Fruit fly (Drosophila melanogaster): ENCODE measurements around the gene Vdup1.

- TF ChIP-seq CG8478 (optimal IDR thresholded peaks at IDR 0.05) = no peak
- TF ChIP-seq CTCF (optimal IDR thresholded peaks at IDR 0.05) = no peak
Measured at dm6 chr3L:178913-179488, at the start of gene Vdup1.
